Fruit fly (Drosophila melanogaster) whole organism, prepupa: ENCODE results near the gene CG5828.

Experiments used
- CG10631 ChIP-seq: fragments of 200-800 bp; sonication (Bioruptor generic); optimal IDR thresholded peaks from 2 replicates; lab custom pipeline; 2016; ENCODE audit warnings: missing biosample characterization, missing genetic modification characterization
- CG10669 ChIP-seq: fragments of 200-800 bp; sonication (Bioruptor generic); optimal IDR thresholded peaks from 3 replicates; lab custom pipeline; 2018; ENCODE audit warnings: missing biosample characterization, mild to moderate bottlenecking, missing genetic modification characterization, moderate library complexity
- CG11294 ChIP-seq: fragments of 200-800 bp; sonication (Bioruptor generic); IDR thresholded peaks from 2 replicates; pipeline ENCODE4 v1.3.6; 2022; ENCODE audit warnings: missing biosample characterization, missing genetic modification characterization
- CG11902 ChIP-seq: fragments of 200-800 bp; sonication (Bioruptor generic); optimal IDR thresholded peaks from 3 replicates; lab custom pipeline; 2016; ENCODE audit warnings: missing biosample characterization, missing genetic modification characterization
- CG15336 ChIP-seq: fragments of 200-800 bp; sonication (Bioruptor generic); IDR thresholded peaks from 2 replicates; pipeline ENCODE4 v1.3.6; 2022; ENCODE audit warnings: missing biosample characterization, missing genetic modification characterization
- CG1621 ChIP-seq: fragments of 200-800 bp; sonication (Bioruptor generic); optimal IDR thresholded peaks from 3 replicates; lab custom pipeline; 2018; ENCODE audit warnings: missing biosample characterization, mild to moderate bottlenecking, missing genetic modification characterization
- CG3032 ChIP-seq: fragments of 200-800 bp; optimal IDR thresholded peaks from 2 replicates; lab custom pipeline; 2019; ENCODE audit warnings: missing biosample characterization, mild to moderate bottlenecking, missing genetic modification characterization, moderate library complexity
- CG31627 ChIP-seq: fragments of 200-800 bp; sonication (Bioruptor generic); optimal IDR thresholded peaks from 3 replicates; lab custom pipeline; 2016; ENCODE audit warnings: missing biosample characterization, missing genetic modification characterization
- CG32006 ChIP-seq: fragments of 200-800 bp; sonication (Bioruptor generic); optimal IDR thresholded peaks from 3 replicates; lab custom pipeline; 2017; ENCODE audit warnings: missing biosample characterization, mild to moderate bottlenecking, missing genetic modification characterization
- CG34406 ChIP-seq: fragments of 200-800 bp; sonication (Bioruptor generic); optimal IDR thresholded peaks from 3 replicates; lab custom pipeline; 2016; ENCODE audit warnings: missing biosample characterization, missing genetic modification characterization
- CG3919 ChIP-seq: fragments of 200-800 bp; sonication (Bioruptor generic); optimal IDR thresholded peaks from 3 replicates; lab custom pipeline; 2016; ENCODE audit warnings: missing biosample characterization, missing genetic modification characterization
- CG6163 ChIP-seq: fragments of 200-800 bp; sonication (Bioruptor generic); IDR thresholded peaks from 3 replicates; pipeline ENCODE4 v1.3.6; 2022; ENCODE audit warnings: missing biosample characterization, missing genetic modification characterization
- CG6792 ChIP-seq: fragments of 200-800 bp; sonication (Bioruptor generic); optimal IDR thresholded peaks from 3 replicates; lab custom pipeline; 2016; ENCODE audit warnings: missing biosample characterization, missing genetic modification characterization
- CG6808 ChIP-seq: fragments of 200-800 bp; sonication (Bioruptor generic); optimal IDR thresholded peaks from 3 replicates; lab custom pipeline; 2017; ENCODE audit warnings: missing biosample characterization, missing genetic modification characterization, mild to moderate bottlenecking, moderate library complexity, missing genetic modification reagents
- CG6854 ChIP-seq: fragments of 200-800 bp; sonication (Bioruptor generic); optimal IDR thresholded peaks from 2 replicates; lab custom pipeline; 2017; ENCODE audit warnings: missing biosample characterization, mild to moderate bottlenecking, missing genetic modification characterization
- CG7368 ChIP-seq: fragments of 200-800 bp; sonication (Bioruptor generic); optimal IDR thresholded peaks from 3 replicates; lab custom pipeline; 2016; ENCODE audit warnings: missing biosample characterization, missing genetic modification characterization
- CG8119 ChIP-seq: fragments of 200-800 bp; sonication (Bioruptor generic); IDR thresholded peaks from 3 replicates; pipeline ENCODE4 v1.3.6; 2022; ENCODE audit warnings: missing biosample characterization, missing genetic modification characterization
- CG8632 ChIP-seq: fragments of 200-800 bp; sonication (Bioruptor generic); optimal IDR thresholded peaks from 3 replicates; lab custom pipeline; 2016; ENCODE audit warnings: missing biosample characterization, missing genetic modification characterization
- Eip75B ChIP-seq: fragments of 200-800 bp; sonication (Bioruptor generic); optimal IDR thresholded peaks from 3 replicates; lab custom pipeline; 2016; ENCODE audit warnings: missing biosample characterization, missing genetic modification characterization
- Eip78C ChIP-seq: fragments of 200-800 bp; sonication (Bioruptor generic); peaks from one replicate; lab custom pipeline; 2016; ENCODE audit warnings: missing biosample characterization, missing genetic modification characterization
- Eip93F ChIP-seq: fragments of 200-800 bp; sonication (Bioruptor generic); optimal IDR thresholded peaks from 2 replicates; lab custom pipeline; 2016; ENCODE audit warnings: missing biosample characterization, mild to moderate bottlenecking, missing genetic modification characterization
- Ets96B ChIP-seq: fragments of 200-800 bp; optimal IDR thresholded peaks from 2 replicates; lab custom pipeline; 2019; ENCODE audit warnings: missing biosample characterization, mild to moderate bottlenecking, missing genetic modification characterization, moderate library complexity
- Hr38 ChIP-seq: sonication (Bioruptor generic); optimal IDR thresholded peaks from 2 replicates; lab custom pipeline; 2016; ENCODE audit warnings: missing biosample characterization, missing genetic modification characterization
- Hr39 ChIP-seq: fragments of 200-800 bp; sonication (Bioruptor generic); optimal IDR thresholded peaks from 2 replicates; lab custom pipeline; 2016; ENCODE audit warnings: missing biosample characterization, missing genetic modification characterization
- Hr4 ChIP-seq: fragments of 200-800 bp; sonication (Bioruptor generic); optimal IDR thresholded peaks from 3 replicates; lab custom pipeline; 2016; ENCODE audit warnings: missing biosample characterization, missing genetic modification characterization
- Lpt ChIP-seq: fragments of 200-800 bp; sonication (Bioruptor generic); optimal IDR thresholded peaks from 3 replicates; lab custom pipeline; 2016; ENCODE audit warnings: missing biosample characterization, missing genetic modification characterization
- Met ChIP-seq: fragments of 200-800 bp; sonication (Bioruptor generic); optimal IDR thresholded peaks from 3 replicates; lab custom pipeline; 2016; ENCODE audit warnings: missing biosample characterization, missing genetic modification characterization
- OdsH ChIP-seq: fragments of 200-800 bp; sonication (Bioruptor generic); optimal IDR thresholded peaks from 3 replicates; lab custom pipeline; 2016; ENCODE audit warnings: missing biosample characterization, missing genetic modification characterization
- Smox ChIP-seq: fragments of 200-800 bp; sonication (Bioruptor generic); optimal IDR thresholded peaks from 3 replicates; lab custom pipeline; 2016; ENCODE audit warnings: missing biosample characterization, missing genetic modification characterization
- Sox102F ChIP-seq: fragments of 200-800 bp; sonication (Bioruptor generic); optimal IDR thresholded peaks from 2 replicates; lab custom pipeline; 2016; ENCODE audit warnings: missing biosample characterization, mild to moderate bottlenecking, missing genetic modification characterization
- Sox14 ChIP-seq: fragments of 200-800 bp; sonication (Bioruptor generic); optimal IDR thresholded peaks from 3 replicates; lab custom pipeline; 2016; ENCODE audit warnings: missing biosample characterization, missing genetic modification characterization
- Sox15 ChIP-seq: fragments of 200-800 bp; sonication (Bioruptor generic); optimal IDR thresholded peaks from 3 replicates; lab custom pipeline; 2016; ENCODE audit warnings: missing biosample characterization, missing genetic modification characterization
- achi ChIP-seq: fragments of 200-800 bp; sonication (Bioruptor generic); optimal IDR thresholded peaks from 3 replicates; lab custom pipeline; 2016; ENCODE audit warnings: missing biosample characterization, missing genetic modification characterization
- acj6 ChIP-seq: fragments of 200-800 bp; sonication (Bioruptor generic); optimal IDR thresholded peaks from 3 replicates; lab custom pipeline; 2016; ENCODE audit warnings: missing biosample characterization, missing genetic modification characterization
- cyc ChIP-seq: fragments of 200-800 bp; sonication (Bioruptor generic); optimal IDR thresholded peaks from 3 replicates; lab custom pipeline; 2016; ENCODE audit warnings: missing biosample characterization, missing genetic modification characterization
- esn ChIP-seq: fragments of 200-800 bp; sonication (Bioruptor generic); optimal IDR thresholded peaks from 2 replicates; lab custom pipeline; 2016; ENCODE audit warnings: missing biosample characterization, mild to moderate bottlenecking, missing genetic modification characterization, moderate library complexity
- fd59A ChIP-seq: fragments of 200-800 bp; sonication (Bioruptor generic); optimal IDR thresholded peaks from 2 replicates; lab custom pipeline; 2017; ENCODE audit warnings: missing biosample characterization, mild to moderate bottlenecking, missing genetic modification characterization, missing genetic modification reagents
- fd85E ChIP-seq: fragments of 200-800 bp; sonication (Bioruptor generic); optimal IDR thresholded peaks from 3 replicates; lab custom pipeline; 2016; ENCODE audit warnings: missing biosample characterization, missing genetic modification characterization
- fkh ChIP-seq: fragments of 200-800 bp; sonication (Bioruptor generic); optimal IDR thresholded peaks from 3 replicates; lab custom pipeline; 2017; ENCODE audit warnings: missing biosample characterization, mild to moderate bottlenecking, missing genetic modification characterization, moderate library complexity
- lz ChIP-seq: fragments of 200-800 bp; sonication (Bioruptor generic); optimal IDR thresholded peaks from 3 replicates; lab custom pipeline; 2016; ENCODE audit warnings: missing biosample characterization, missing genetic modification characterization
- net ChIP-seq: fragments of 200-800 bp; sonication (Bioruptor generic); optimal IDR thresholded peaks from 3 replicates; lab custom pipeline; 2016; ENCODE audit warnings: missing biosample characterization, missing genetic modification characterization
- pdm3 ChIP-seq: fragments of 200-800 bp; sonication (Bioruptor generic); optimal IDR thresholded peaks from 3 replicates; lab custom pipeline; 2016; ENCODE audit warnings: missing biosample characterization, missing genetic modification characterization
- salr ChIP-seq, 2 experiments: fragments of 200-800 bp; sonication (Bioruptor generic); optimal IDR thresholded peaks; 3 replicates each; lab custom pipeline; 2016 to 2018; ENCODE audit warnings: missing biosample characterization in 2 of 2, missing genetic modification characterization in 2 of 2, mild to moderate bottlenecking in 1 of 2
- svp ChIP-seq: fragments of 200-800 bp; sonication (Bioruptor generic); peaks from one replicate; lab custom pipeline; 2016; ENCODE audit warnings: missing biosample characterization, missing genetic modification characterization

Gene CG5828

DNA sequence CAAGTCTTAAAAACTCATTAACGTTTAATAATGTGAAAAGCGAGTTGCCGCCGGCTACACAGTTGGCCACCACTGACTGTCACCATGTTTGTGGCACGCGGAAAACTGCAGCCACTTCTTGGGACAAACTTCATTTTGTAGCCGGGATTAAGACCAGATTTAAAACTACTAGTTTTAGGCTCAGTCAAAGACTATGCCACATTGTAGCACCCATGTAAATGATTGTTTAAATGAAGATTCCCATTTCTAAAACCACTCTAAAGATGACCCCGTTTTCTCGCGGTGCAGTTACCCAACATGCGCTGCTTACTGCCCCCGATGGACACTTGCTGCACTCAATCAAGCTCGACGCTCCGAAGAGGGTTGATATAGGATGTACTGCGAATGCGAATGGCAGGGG lies 3.4 kb upstream of the CG5828 start (continued):
- no peak for TF ChIP-seq Hr38 (GFP tag; lab: Kevin White, UChicago)
- peak; percentile 46 for TF ChIP-seq acj6 (GFP tag; lab: Kevin White, UChicago)
- no peak for TF ChIP-seq Eip93F (GFP tag; lab: Kevin White, UChicago)
- peak; percentile 23 for TF ChIP-seq CG6792 (GFP tag; lab: Kevin White, UChicago)
- TF ChIP-seq salr (GFP tag; optimal IDR thresholded peaks at IDR 0.05; lab: Kevin White, UChicago) = peak in 1 of 2 experiments; percentile 46
- TF ChIP-seq fd85E (GFP tag; lab: Kevin White, UChicago) = no peak
- TF ChIP-seq Smox (GFP tag; lab: Kevin White, UChicago) = no peak
- TF ChIP-seq OdsH (GFP tag; lab: Kevin White, UChicago) = peak; percentile 41
- TF ChIP-seq CG3919 (GFP tag; lab: Kevin White, UChicago) = peak; percentile 9
- TF ChIP-seq Hr4 (GFP tag; lab: Kevin White, UChicago) = no peak
- no peak for TF ChIP-seq CG34406 (GFP tag; lab: Kevin White, UChicago)
- TF ChIP-seq CG15336 (GFP tag; lab: Robert Waterston, UW) = peak; percentile 64
- TF ChIP-seq Sox15 (GFP tag; lab: Kevin White, UChicago) = no peak
- peak; percentile 17 for TF ChIP-seq Sox14
- TF ChIP-seq svp (GFP tag; lab: Kevin White, UChicago) = no peak
- TF ChIP-seq CG6808 (GFP tag; lab: Kevin White, UChicago) = no peak
- TF ChIP-seq CG1621 (tag; lab: Kevin White, UChicago) = peak; percentile 21
- TF ChIP-seq cyc (GFP tag; lab: Kevin White, UChicago) = no peak
- TF ChIP-seq achi (GFP tag; lab: Kevin White, UChicago) = peak; percentile 43
- peak; percentile 26 for TF ChIP-seq net (GFP tag; lab: Kevin White, UChicago)
- TF ChIP-seq CG3032 (tag; lab: Kevin White, UChicago) = peak; percentile 41
- peak; percentile 72 for TF ChIP-seq Eip78C
- peak; percentile 4 for TF ChIP-seq fd59A (GFP tag; lab: Kevin White, UChicago)
- peak; percentile 42 for TF ChIP-seq pdm3 (GFP tag; lab: Kevin White, UChicago)
- TF ChIP-seq CG8119 = peak; percentile 65
- TF ChIP-seq Lpt (GFP tag; lab: Kevin White, UChicago) = no peak
- no peak for TF ChIP-seq Hr39 (GFP tag; lab: Kevin White, UChicago)
- no peak for TF ChIP-seq CG6854 (GFP tag; lab: Kevin White, UChicago)
- no peak for TF ChIP-seq Ets96B (tag; lab: Kevin White, UChicago)

DNA sequence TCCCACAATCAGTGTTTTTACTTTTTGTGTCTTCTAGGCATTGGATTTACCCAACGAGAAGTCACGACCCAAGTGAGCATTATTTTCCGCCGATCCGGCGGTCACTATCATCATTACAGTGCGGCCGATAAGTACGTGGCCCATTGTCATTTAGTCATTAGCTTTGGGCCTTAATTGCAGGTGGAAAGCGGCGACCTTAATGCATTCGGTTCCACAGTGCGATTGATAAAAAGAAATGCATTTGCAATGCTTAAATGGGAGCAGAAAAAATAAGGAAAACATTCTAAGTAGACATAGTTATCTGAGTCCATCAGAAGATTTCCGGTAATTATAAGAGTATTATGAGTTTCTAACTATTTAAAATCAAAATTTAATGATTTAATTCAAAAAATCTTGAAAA lies 1.6 kb upstream of the CG5828 start:
- TF ChIP-seq fkh (GFP tag; lab: Kevin White, UChicago) = no peak
- TF ChIP-seq net (GFP tag; lab: Kevin White, UChicago) = no peak
- TF ChIP-seq OdsH (GFP tag; lab: Kevin White, UChicago) = peak; percentile 43
- peak; percentile 38; the same call in 1 of the 3 replicates for TF ChIP-seq CG6163 (GFP tag; lab: Robert Waterston, UW)
- peak; percentile 68 for TF ChIP-seq Eip78C
- TF ChIP-seq Lpt (GFP tag; lab: Kevin White, UChicago) = no peak
- no peak for TF ChIP-seq Hr38 (GFP tag; lab: Kevin White, UChicago)
- no peak for TF ChIP-seq CG8119
- peak; percentile 39 for TF ChIP-seq Hr39 (GFP tag; lab: Kevin White, UChicago)
- TF ChIP-seq CG6792 (GFP tag; lab: Kevin White, UChicago) = no peak
- peak; percentile 6 for TF ChIP-seq CG1621 (tag; lab: Kevin White, UChicago)
- TF ChIP-seq svp (GFP tag; lab: Kevin White, UChicago) = peak; percentile 92
- TF ChIP-seq acj6 (GFP tag; lab: Kevin White, UChicago) = peak; percentile 8
- TF ChIP-seq CG6808 (GFP tag; lab: Kevin White, UChicago) = peak; percentile 29
- no peak for TF ChIP-seq CG3919 (GFP tag; lab: Kevin White, UChicago)
- peak; percentile 48 for TF ChIP-seq pdm3 (GFP tag; lab: Kevin White, UChicago)
- peak; percentile 26 for TF ChIP-seq CG31627
- TF ChIP-seq CG15336 (GFP tag; lab: Robert Waterston, UW) = no peak
- peak; percentile 1 for TF ChIP-seq Smox (GFP tag; lab: Kevin White, UChicago)
- TF ChIP-seq CG10669 (GFP tag; lab: Kevin White, UChicago) = peak; percentile 30
- TF ChIP-seq CG11294 (GFP tag; lab: Robert Waterston, UW) = no peak
- TF ChIP-seq CG32006 = peak; percentile 20
- peak; percentile 32 for TF ChIP-seq lz (GFP tag; lab: Kevin White, UChicago)
- TF ChIP-seq fd59A (GFP tag; lab: Kevin White, UChicago) = peak; percentile 14
- peak; percentile 38 for TF ChIP-seq esn (GFP tag; lab: Kevin White, UChicago)
- TF ChIP-seq Ets96B (tag; lab: Kevin White, UChicago) = peak; percentile 12
- no peak for TF ChIP-seq Eip75B
- TF ChIP-seq Met (GFP tag; lab: Kevin White, UChicago) = peak; percentile 39
- TF ChIP-seq CG7368 (GFP tag; lab: Kevin White, UChicago) = no peak
- peak; percentile 3 for TF ChIP-seq CG3032 (tag; lab: Kevin White, UChicago)
- peak; percentile 26 for TF ChIP-seq CG11902
- no peak for TF ChIP-seq CG8632
- no peak for TF ChIP-seq Eip93F (GFP tag; lab: Kevin White, UChicago)
- TF ChIP-seq Sox14 = peak; percentile 20
- TF ChIP-seq CG10631 = peak; percentile 23
- no peak for TF ChIP-seq Sox102F (GFP tag; lab: Kevin White, UChicago)
- peak; percentile 20 for TF ChIP-seq Hr4 (GFP tag; lab: Kevin White, UChicago)
- no peak for TF ChIP-seq CG34406 (GFP tag; lab: Kevin White, UChicago)
